Worm (Caenorhabditis elegans) whole organism, L4 larva: ENCODE results near the gene C18D11.3.

Experiments
- D1046.2 ChIP-seq: fragments of 200-800 bp; sonication (Bioruptor generic); IDR thresholded peaks from 2 replicates; pipeline ENCODE4 v1.3.6; 2022; ENCODE audit warnings: missing genetic modification characterization, missing compliant biosample characterization
- F26F4.8 ChIP-seq: fragments of 200-800 bp; sonication (Bioruptor generic); conservative IDR thresholded peaks from 2 replicates; pipeline ENCODE4 v1.3.6; 2022; ENCODE audit warnings: missing genetic modification characterization, missing compliant biosample characterization
- F44E2.7 ChIP-seq: fragments of 200-800 bp; sonication (Bioruptor generic); IDR thresholded peaks from 2 replicates; pipeline ENCODE4 v2.1.2; 2022; ENCODE audit warnings: missing genetic modification characterization, missing compliant biosample characterization
- Y48G9A.11 ChIP-seq: fragments of 200-800 bp; sonication (Bioruptor generic); IDR thresholded peaks from 2 replicates; pipeline ENCODE4 v1.3.6; 2022; ENCODE audit warnings: missing genetic modification reagents, missing genetic modification characterization, missing compliant biosample characterization
- aha-1 ChIP-seq: fragments of 150-350 bp; peaks from one replicate; lab custom pipeline; 2014; ENCODE audit warnings: missing biosample characterization, missing genetic modification characterization
- ama-1 ChIP-seq: fragments of 150-350 bp; optimal IDR thresholded peaks from 2 replicates; lab custom pipeline; 2014; ENCODE audit warnings: inconsistent platforms, mixed read lengths
- ceh-20 ChIP-seq: fragments of 200-800 bp; sonication (Bioruptor generic); IDR thresholded peaks from 2 replicates; pipeline ENCODE4 v1.3.6; 2022; ENCODE audit warnings: missing genetic modification reagents, missing genetic modification characterization, missing compliant biosample characterization
- ceh-28 ChIP-seq: fragments of 150-350 bp; optimal IDR thresholded peaks from 2 replicates; lab custom pipeline; 2014; ENCODE audit warnings: missing biosample characterization, missing genetic modification reagents, missing genetic modification characterization
- ceh-62 ChIP-seq: sonication (generic microtip); optimal IDR thresholded peaks from 2 replicates; lab custom pipeline; 2017; ENCODE audit warnings: missing biosample characterization, missing genetic modification characterization
- ctbp-1 ChIP-seq: fragments of 200-800 bp; sonication (Bioruptor generic); IDR thresholded peaks from 2 replicates; pipeline ENCODE4 v1.3.6; 2022; ENCODE audit warnings: missing genetic modification reagents, missing genetic modification characterization, missing compliant biosample characterization
- daf-12 ChIP-seq: fragments of 150-350 bp; optimal IDR thresholded peaks from 2 replicates; lab custom pipeline; 2014; ENCODE audit warnings: missing biosample characterization, missing genetic modification reagents, missing genetic modification characterization
- daf-16 ChIP-seq, 3 experiments: sonication (generic microtip); optimal IDR thresholded peaks; 2 replicates each; lab custom pipeline; 2016 to 2017; ENCODE audit warnings: missing genetic modification characterization in 3 of 3, missing genetic modification reagents in 3 of 3, mild to moderate bottlenecking in 2 of 3, missing compliant biosample characterization in 2 of 3, missing biosample characterization in 1 of 3, moderate library complexity in 1 of 3
- daf-8 ChIP-seq: fragments of 200-800 bp; sonication (Bioruptor generic); IDR thresholded peaks from 2 replicates; pipeline ENCODE4 v1.3.6; 2022; ENCODE audit warnings: missing genetic modification characterization, missing compliant biosample characterization
- dmd-6 ChIP-seq: fragments of 200-800 bp; sonication (Bioruptor generic); IDR thresholded peaks from 2 replicates; pipeline ENCODE4 v1.3.6; 2022; ENCODE audit warnings: missing genetic modification reagents, missing genetic modification characterization, missing compliant biosample characterization
- duxl-1 ChIP-seq: sonication (generic microtip); optimal IDR thresholded peaks from 2 replicates; lab custom pipeline; 2016; ENCODE audit warnings: mild to moderate bottlenecking, missing genetic modification characterization, moderate library complexity, missing compliant biosample characterization; ENCODE audit not compliant: poor library complexity
- dve-1 ChIP-seq: sonication (generic microtip); optimal IDR thresholded peaks from 2 replicates; lab custom pipeline; 2017; ENCODE audit warnings: antibody characterized with exemption, mild to moderate bottlenecking, missing genetic modification characterization, missing compliant biosample characterization; ENCODE audit not compliant: insufficient read depth
- fos-1 ChIP-seq: fragments of 150-350 bp; optimal IDR thresholded peaks from 2 replicates; lab custom pipeline; 2014; ENCODE audit warnings: missing biosample characterization, missing genetic modification characterization
- hlh-11 ChIP-seq: fragments of 200-800 bp; sonication (Bioruptor generic); optimal IDR thresholded peaks from 2 replicates; lab custom pipeline; 2018; ENCODE audit warnings: mild to moderate bottlenecking, missing genetic modification characterization, missing compliant biosample characterization
- hlh-30 ChIP-seq: sonication (generic microtip); optimal IDR thresholded peaks from 2 replicates; lab custom pipeline; 2017; ENCODE audit warnings: antibody characterized with exemption, mild to moderate bottlenecking, missing genetic modification characterization, missing compliant biosample characterization; ENCODE audit not compliant: insufficient read depth
- lin-13 ChIP-seq: fragments of 150-350 bp; optimal IDR thresholded peaks from 2 replicates; lab custom pipeline; 2014; ENCODE audit warnings: missing biosample characterization, missing genetic modification reagents, missing genetic modification characterization
- lin-38 ChIP-seq: fragments of 200-800 bp; sonication (Bioruptor generic); IDR thresholded peaks from 2 replicates; pipeline ENCODE4 v1.3.6; 2022; ENCODE audit warnings: missing genetic modification reagents, missing genetic modification characterization, missing compliant biosample characterization
- lsy-2 ChIP-seq, 2 experiments: fragments of 150-350 bp in 1 of 2; sonication (generic microtip) in 1 of 2; optimal IDR thresholded peaks; 2 replicates each; lab custom pipeline; 2014 to 2017; ENCODE audit warnings: missing biosample characterization in 2 of 2, missing genetic modification characterization in 2 of 2
- mdl-1 ChIP-seq, 2 experiments: fragments of 150-350 bp in 1 of 2; sonication (generic microtip) in 1 of 2; optimal IDR thresholded peaks; 2 replicates each; lab custom pipeline; 2014 to 2017; ENCODE audit warnings: missing biosample characterization in 2 of 2, missing genetic modification characterization in 2 of 2
- mep-1 ChIP-seq: fragments of 150-350 bp; sonication (generic microtip); optimal IDR thresholded peaks from 3 replicates; lab custom pipeline; 2014; ENCODE audit warnings: missing biosample characterization, missing genetic modification characterization
- mxl-2 ChIP-seq: fragments of 200-800 bp; sonication (Bioruptor generic); conservative IDR thresholded peaks from 2 replicates; pipeline ENCODE4 v1.3.6; 2022; ENCODE audit warnings: missing genetic modification reagents, missing genetic modification characterization, missing compliant biosample characterization
- mxl-3 ChIP-seq: fragments of 200-800 bp; sonication (Bioruptor generic); optimal IDR thresholded peaks from 2 replicates; lab custom pipeline; 2018; ENCODE audit warnings: mild to moderate bottlenecking, missing genetic modification characterization, missing compliant biosample characterization
- nhr-25 ChIP-seq: sonication (generic microtip); optimal IDR thresholded peaks from 2 replicates; lab custom pipeline; 2017; ENCODE audit warnings: missing genetic modification characterization, mild to moderate bottlenecking, missing compliant biosample characterization, antibody characterized with exemption, moderate library complexity, borderline replicate concordance; ENCODE audit not compliant: insufficient read depth
- nhr-42 ChIP-seq: fragments of 200-800 bp; sonication (Bioruptor generic); IDR thresholded peaks from 2 replicates; pipeline ENCODE4 v1.3.6; 2022; ENCODE audit warnings: missing genetic modification characterization, missing compliant biosample characterization
- nhr-77 ChIP-seq: fragments of 150-350 bp; optimal IDR thresholded peaks from 2 replicates; lab custom pipeline; 2014; ENCODE audit warnings: missing biosample characterization, missing genetic modification characterization
- set-16 ChIP-seq: fragments of 200-800 bp; sonication (Bioruptor generic); IDR thresholded peaks from 2 replicates; pipeline ENCODE4 v1.3.6; 2022; ENCODE audit warnings: missing genetic modification reagents, missing genetic modification characterization, missing compliant biosample characterization
- skn-1 ChIP-seq: fragments of 150-350 bp; optimal IDR thresholded peaks from 2 replicates; lab custom pipeline; 2014; ENCODE audit warnings: missing biosample characterization, missing genetic modification characterization
- snpc-1.2 ChIP-seq: fragments of 200-800 bp; sonication (Bioruptor generic); IDR thresholded peaks from 2 replicates; pipeline ENCODE4 v1.3.6; 2022; ENCODE audit warnings: missing genetic modification reagents, missing genetic modification characterization, missing compliant biosample characterization
- spr-1 ChIP-seq: sonication (generic microtip); optimal IDR thresholded peaks from 2 replicates; lab custom pipeline; 2016; ENCODE audit warnings: mild to moderate bottlenecking, missing genetic modification characterization, missing compliant biosample characterization
- tra-1 ChIP-seq: fragments of 200-800 bp; sonication (Bioruptor generic); IDR thresholded peaks from 2 replicates; pipeline ENCODE4 v1.3.6; 2022; ENCODE audit warnings: missing genetic modification reagents, missing genetic modification characterization, missing compliant biosample characterization
- unc-62 ChIP-seq, 3 experiments: fragments of 150-350 bp in 1 of 3; sonication (generic microtip); optimal IDR thresholded peaks in 2 of 3; peaks in 1 of 3; 1 replicate in 1 of 3; 2 replicates in 2 of 3; lab custom pipeline; 2014 to 2017; ENCODE audit warnings: missing biosample characterization in 3 of 3, missing genetic modification characterization in 3 of 3, missing genetic modification reagents in 3 of 3, missing genotype in 1 of 3
- zip-11 ChIP-seq: fragments of 200-800 bp; sonication (Bioruptor generic); IDR thresholded peaks from 2 replicates; pipeline ENCODE4 v1.3.6; 2022; ENCODE audit warnings: missing genetic modification characterization, missing compliant biosample characterization

Gene C18D11.3

DNA sequence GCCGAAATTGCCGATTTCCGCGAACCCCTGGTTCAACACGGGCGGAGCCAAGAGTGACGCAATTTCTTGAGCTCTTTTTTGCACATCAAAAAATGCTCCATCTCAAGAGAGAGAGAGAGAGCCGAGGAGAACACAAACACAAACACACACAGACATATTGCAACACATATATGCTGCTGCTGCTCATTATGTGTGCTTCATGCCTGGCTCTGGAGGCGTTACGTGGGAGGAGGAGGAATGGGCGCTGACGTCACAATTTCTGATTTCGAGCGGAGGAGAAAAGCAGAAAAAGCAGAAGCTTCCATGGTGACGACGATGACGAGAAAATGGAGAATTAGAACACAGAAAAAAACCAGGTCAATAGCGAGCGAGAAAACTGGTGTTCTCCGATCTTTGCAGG, 12.8 kb downstream of the C18D11.3 start (continued):
- TF ChIP-seq duxl-1 (tag; lab: Kevin White, UChicago), result no peak
- TF ChIP-seq lin-13, result no peak
- no peak for TF ChIP-seq D1046.2 (GFP tag; lab: Robert Waterston, UW)
- no peak for TF ChIP-seq zip-11 (GFP tag; lab: Robert Waterston, UW)
- no peak for TF ChIP-seq snpc-1.2 (GFP tag; lab: Robert Waterston, UW)
- TF ChIP-seq ctbp-1 (GFP tag; lab: Robert Waterston, UW), result no peak

DNA sequence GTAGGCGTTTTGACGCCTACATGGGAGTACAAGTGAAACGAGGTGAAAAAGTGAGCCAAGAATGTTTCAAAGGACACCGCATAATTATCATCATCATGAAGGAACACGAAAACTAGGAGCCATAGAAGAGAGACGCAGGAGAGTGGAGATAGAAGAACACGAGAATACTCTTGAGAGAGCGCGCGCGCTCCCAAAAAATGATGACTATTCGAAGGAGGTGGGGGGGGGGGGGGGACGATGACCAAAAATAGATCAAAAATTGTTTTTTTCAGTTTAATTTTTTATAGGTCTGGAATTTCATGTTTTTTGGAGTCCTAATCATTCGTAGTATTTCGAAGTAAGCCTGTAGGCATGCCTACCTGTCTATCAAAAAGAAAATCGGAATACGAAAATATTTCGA, 13.5 kb downstream of the C18D11.3 start:
- TF ChIP-seq set-16 (GFP tag; lab: Robert Waterston, UW) (no peak), hlh-30 (tag; lab: Kevin White, UChicago) (peak; percentile 86), zip-11 (GFP tag; lab: Robert Waterston, UW) (no peak), mep-1 (tag; lab: Kevin White, UChicago) (no peak), spr-1 (no peak), lin-38 (GFP tag; lab: Robert Waterston, UW) (peak; percentile 33), mdl-1 (tag; optimal IDR thresholded peaks at IDR 0.05; lab: Kevin White, UChicago) (peak in 1 of 2 experiments; percentile 44), ceh-62 (no peak), unc-62 (GFP tag; optimal IDR thresholded peaks at IDR 0.05 in 1 of 2; lab: Kevin White, UChicago) (no peak), unc-62 (tag; optimal IDR thresholded peaks at IDR 0.05; lab: Kevin White, UChicago) (no peak)
- TF ChIP-seq, all 104 proteins: peak for 3

- TF ChIP-seq set-16 (GFP tag; lab: Robert Waterston, UW) (peak; percentile 68), daf-12 (no peak)
These were observed 18.5 kb downstream of the C18D11.3 start for ce11 chrIII:11841728-11842127.

DNA sequence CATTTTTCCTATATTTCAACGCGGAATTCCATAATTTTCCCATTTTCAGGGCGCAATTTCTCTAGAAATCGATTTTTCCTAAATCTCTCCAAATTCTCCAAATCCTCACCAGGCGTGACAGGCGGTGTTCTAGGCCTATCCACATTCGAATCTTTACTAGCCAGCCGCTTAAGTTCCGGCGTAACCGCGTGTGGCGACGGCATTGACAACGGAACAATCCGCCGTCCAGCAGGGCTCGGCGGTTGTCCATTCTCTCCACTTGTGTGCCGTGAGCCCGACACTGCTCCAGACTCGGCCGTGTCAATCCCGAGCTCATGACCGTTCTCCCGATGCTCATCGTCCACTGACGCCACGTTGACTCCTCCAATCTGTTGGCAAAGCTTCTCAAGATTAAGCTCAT, 19.8 kb downstream of the C18D11.3 start:
- peak; percentile 56; the same call in 1 of the 2 replicates for TF ChIP-seq set-16 (GFP tag; lab: Robert Waterston, UW)
- peak in 1 of 2 experiments; percentile 72 for TF ChIP-seq unc-62 (GFP tag; optimal IDR thresholded peaks at IDR 0.05 in 1 of 2; lab: Kevin White, UChicago)
- TF ChIP-seq unc-62 (tag; optimal IDR thresholded peaks at IDR 0.05; lab: Kevin White, UChicago), result no peak
- TF ChIP-seq Y48G9A.11 (GFP tag; lab: Robert Waterston, UW), result no peak

- TF ChIP-seq aha-1 (tag; lab: Kevin White, UChicago), result peak; percentile 73
- no peak for TF ChIP-seq F44E2.7 (GFP tag; lab: Robert Waterston, UW)
These were observed 23.1 kb downstream of the C18D11.3 start, which contains the start of gene ntl-3 for ce11 chrIII:11846365-11846764. TSS of gene ntl-3 (minus strand) at chrIII:11846465.

ce11 chrIII:11847014-11847413, 23.8 kb downstream of the C18D11.3 start:
- TF ChIP-seq ceh-62, result no peak
- TF ChIP-seq daf-8 (GFP tag; lab: Robert Waterston, UW), result no peak
- TF ChIP-seq nhr-42 (GFP tag; lab: Robert Waterston, UW), result no peak
- no peak for TF ChIP-seq F26F4.8 (GFP tag; lab: Robert Waterston, UW)
- peak in 1 of 2 experiments; percentile 9 for TF ChIP-seq lsy-2 (tag; optimal IDR thresholded peaks at IDR 0.05; lab: Kevin White, UChicago)
- peak; percentile 48 for TF ChIP-seq ceh-28 (tag; lab: Kevin White, UChicago)
- TF ChIP-seq mxl-2 (GFP tag; lab: Robert Waterston, UW), result no peak
- TF ChIP-seq dve-1, result no peak
- TF ChIP-seq unc-62 (GFP tag; optimal IDR thresholded peaks at IDR 0.05 in 1 of 2; lab: Kevin White, UChicago), result peak in 1 of 2 experiments; percentile 43
- no peak for TF ChIP-seq unc-62 (tag; optimal IDR thresholded peaks at IDR 0.05; lab: Kevin White, UChicago)
- no peak for TF ChIP-seq nhr-77 (tag; lab: Kevin White, UChicago)
- no peak for TF ChIP-seq hlh-11 (tag; lab: Kevin White, UChicago)

- TF ChIP-seq ceh-20 (GFP tag; lab: Robert Waterston, UW), result no peak
- peak; percentile 19; the same call in 1 of the 2 replicates for TF ChIP-seq dmd-6 (GFP tag; lab: Robert Waterston, UW)
- TF ChIP-seq tra-1 (GFP tag; lab: Robert Waterston, UW), result no peak
- no peak for TF ChIP-seq ama-1 (lab: Kevin White, UChicago)
- TF ChIP-seq nhr-25 (tag; lab: Kevin White, UChicago), result no peak
- TF ChIP-seq mxl-3 (GFP tag; lab: Kevin White, UChicago), result no peak
- no peak for TF ChIP-seq skn-1 (tag; lab: Kevin White, UChicago)
- peak; percentile 89 for TF ChIP-seq hlh-30 (tag; lab: Kevin White, UChicago)
- peak; percentile 54 to 98 for TF ChIP-seq lsy-2 (tag; optimal IDR thresholded peaks at IDR 0.05; lab: Kevin White, UChicago)
- TF ChIP-seq ceh-62, result no peak
- TF ChIP-seq daf-16 (GFP tag; optimal IDR thresholded peaks at IDR 0.05; lab: Kevin White, UChicago), result no peak
- TF ChIP-seq daf-16 (tag; optimal IDR thresholded peaks at IDR 0.05; lab: Kevin White, UChicago), result peak; percentile 52
- no peak for TF ChIP-seq set-16 (GFP tag; lab: Robert Waterston, UW)
- no peak for TF ChIP-seq zip-11 (GFP tag; lab: Robert Waterston, UW)
- TF ChIP-seq fos-1 (tag; lab: Kevin White, UChicago), result no peak
These were observed 24.5 kb downstream of the C18D11.3 start, which contains the start of gene mif-1 for ce11 chrIII:11847658-11848202. TSS of gene mif-1 (plus strand) at chrIII:11848152.
